Worm (Caenorhabditis elegans) whole organism, late embryonic: Measurements from ENCODE around the gene Y41G9A.6.
A peak's percentile ranks its signal among the peaks of the same experiment; 100 is the strongest.

Source experiments
- C08G9.2 ChIP-seq: sonication (generic microtip); optimal IDR thresholded peaks from 2 replicates; lab custom pipeline; 2016; ENCODE audit warnings: mild to moderate bottlenecking, missing genetic modification characterization, moderate library complexity, missing compliant biosample characterization
- F13H6.1 ChIP-seq: sonication (generic microtip); optimal IDR thresholded peaks from 2 replicates; lab custom pipeline; 2016; ENCODE audit warnings: missing genetic modification characterization, missing compliant biosample characterization
- T23F11.4 ChIP-seq: fragments of 200-800 bp; sonication (Bioruptor generic); optimal IDR thresholded peaks from 2 replicates; lab custom pipeline; 2018; ENCODE audit warnings: mild to moderate bottlenecking, missing genetic modification characterization, missing compliant biosample characterization
- ama-1 ChIP-seq: fragments of 150-350 bp; optimal IDR thresholded peaks from 2 replicates; lab custom pipeline; 2014
- ceh-19 ChIP-seq: fragments of 200-800 bp; sonication (Bioruptor generic); optimal IDR thresholded peaks from 2 replicates; lab custom pipeline; 2018; ENCODE audit warnings: mild to moderate bottlenecking, missing genetic modification characterization, missing compliant biosample characterization
- ceh-2 ChIP-seq: sonication (generic microtip); optimal IDR thresholded peaks from 2 replicates; lab custom pipeline; 2016; ENCODE audit warnings: missing genotype, missing genetic modification characterization, missing compliant biosample characterization
- ceh-31 ChIP-seq: sonication (generic microtip); optimal IDR thresholded peaks from 2 replicates; lab custom pipeline; 2016; ENCODE audit warnings: missing genetic modification characterization, missing compliant biosample characterization
- ceh-34 ChIP-seq: sonication (generic microtip); optimal IDR thresholded peaks from 2 replicates; lab custom pipeline; 2016; ENCODE audit warnings: mild to moderate bottlenecking, missing genetic modification characterization, missing compliant biosample characterization
- ceh-9 ChIP-seq: sonication (generic microtip); optimal IDR thresholded peaks from 2 replicates; lab custom pipeline; 2016; ENCODE audit warnings: mild to moderate bottlenecking, missing genetic modification characterization, inconsistent platforms, missing compliant biosample characterization
- che-1 ChIP-seq: sonication (generic microtip); optimal IDR thresholded peaks from 2 replicates; lab custom pipeline; 2016; ENCODE audit warnings: mild to moderate bottlenecking, missing genetic modification characterization, missing compliant biosample characterization
- dmd-4 ChIP-seq: sonication (generic microtip); optimal IDR thresholded peaks from 2 replicates; lab custom pipeline; 2016; ENCODE audit warnings: borderline replicate concordance, missing genetic modification characterization, missing compliant biosample characterization
- elt-2 ChIP-seq: sonication (generic microtip); optimal IDR thresholded peaks from 2 replicates; lab custom pipeline; 2016; ENCODE audit warnings: missing genetic modification reagents, missing genetic modification characterization, missing compliant biosample characterization
- elt-4 ChIP-seq: sonication (generic microtip); optimal IDR thresholded peaks from 2 replicates; lab custom pipeline; 2016; ENCODE audit warnings: missing genetic modification characterization, missing compliant biosample characterization
- ets-4 ChIP-seq: sonication (generic microtip); optimal IDR thresholded peaks from 2 replicates; lab custom pipeline; 2016; ENCODE audit warnings: missing genetic modification characterization, missing compliant biosample characterization
- eyg-1 ChIP-seq: sonication (generic microtip); optimal IDR thresholded peaks from 2 replicates; lab custom pipeline; 2016; ENCODE audit warnings: missing genotype, missing genetic modification characterization, missing compliant biosample characterization
- fkh-6 ChIP-seq: sonication (generic microtip); optimal IDR thresholded peaks from 2 replicates; lab custom pipeline; 2016; ENCODE audit warnings: missing genetic modification characterization, missing compliant biosample characterization
- gmeb-2 ChIP-seq: sonication (generic microtip); optimal IDR thresholded peaks from 2 replicates; lab custom pipeline; 2016; ENCODE audit warnings: missing genetic modification characterization, inconsistent platforms, missing compliant biosample characterization
- hlh-13 ChIP-seq: fragments of 200-800 bp; sonication (Bioruptor generic); optimal IDR thresholded peaks from 2 replicates; lab custom pipeline; 2018; ENCODE audit warnings: mild to moderate bottlenecking, missing genetic modification characterization, missing compliant biosample characterization
- hlh-30 ChIP-seq: sonication (generic microtip); optimal IDR thresholded peaks from 2 replicates; lab custom pipeline; 2017; ENCODE audit warnings: antibody characterized with exemption, missing genetic modification characterization, missing compliant biosample characterization; ENCODE audit not compliant: insufficient read depth
- hlh-6 ChIP-seq: sonication (generic microtip); optimal IDR thresholded peaks from 2 replicates; lab custom pipeline; 2016; ENCODE audit warnings: missing genotype, missing genetic modification characterization, missing compliant biosample characterization
- lim-6 ChIP-seq: sonication (generic microtip); optimal IDR thresholded peaks from 2 replicates; lab custom pipeline; 2016; ENCODE audit warnings: missing genetic modification characterization, missing compliant biosample characterization
- mec-3 ChIP-seq: sonication (generic microtip); optimal IDR thresholded peaks from 2 replicates; lab custom pipeline; 2016; ENCODE audit warnings: borderline replicate concordance, missing genetic modification characterization, missing compliant biosample characterization
- nhr-232 ChIP-seq: sonication (generic microtip); optimal IDR thresholded peaks from 2 replicates; lab custom pipeline; 2016; ENCODE audit warnings: missing genetic modification characterization, missing compliant biosample characterization
- npax-4 ChIP-seq: sonication (generic microtip); optimal IDR thresholded peaks from 2 replicates; lab custom pipeline; 2016; ENCODE audit warnings: missing genetic modification characterization, missing compliant biosample characterization
- pat-9 ChIP-seq: fragments of 200-800 bp; sonication (Bioruptor generic); optimal IDR thresholded peaks from 2 replicates; lab custom pipeline; 2018; ENCODE audit warnings: mild to moderate bottlenecking, missing genetic modification characterization, moderate library complexity, missing compliant biosample characterization
- pax-1 ChIP-seq: fragments of 150-350 bp; optimal IDR thresholded peaks from 2 replicates; lab custom pipeline; 2014; ENCODE audit warnings: missing biosample characterization, missing genetic modification characterization
- pha-2 ChIP-seq: sonication (generic microtip); optimal IDR thresholded peaks from 2 replicates; lab custom pipeline; 2017; ENCODE audit warnings: mild to moderate bottlenecking, missing genetic modification characterization, missing compliant biosample characterization
- sox-4 ChIP-seq: sonication (generic microtip); optimal IDR thresholded peaks from 2 replicates; lab custom pipeline; 2017; ENCODE audit warnings: mild to moderate bottlenecking, missing genetic modification characterization, inconsistent platforms, missing compliant biosample characterization
- syd-9 ChIP-seq: sonication (generic microtip); optimal IDR thresholded peaks from 2 replicates; lab custom pipeline; 2016; ENCODE audit warnings: mild to moderate bottlenecking, missing genetic modification characterization, moderate library complexity, missing compliant biosample characterization
- ttx-3 ChIP-seq: sonication (generic microtip); optimal IDR thresholded peaks from 2 replicates; lab custom pipeline; 2016; ENCODE audit warnings: missing genetic modification reagents, missing genetic modification characterization, missing compliant biosample characterization
- unc-55 ChIP-seq: sonication (generic microtip); optimal IDR thresholded peaks from 2 replicates; lab custom pipeline; 2017; ENCODE audit warnings: missing biosample characterization, missing genetic modification reagents, missing genetic modification characterization
- zip-5 ChIP-seq: sonication (generic microtip); optimal IDR thresholded peaks from 2 replicates; lab custom pipeline; 2016; ENCODE audit warnings: missing genetic modification characterization, missing compliant biosample characterization
- ztf-16 ChIP-seq: sonication (generic microtip); optimal IDR thresholded peaks from 2 replicates; lab custom pipeline; 2017; ENCODE audit warnings: missing genetic modification characterization, missing compliant biosample characterization

The Y41G9A.6 gene

DNA sequence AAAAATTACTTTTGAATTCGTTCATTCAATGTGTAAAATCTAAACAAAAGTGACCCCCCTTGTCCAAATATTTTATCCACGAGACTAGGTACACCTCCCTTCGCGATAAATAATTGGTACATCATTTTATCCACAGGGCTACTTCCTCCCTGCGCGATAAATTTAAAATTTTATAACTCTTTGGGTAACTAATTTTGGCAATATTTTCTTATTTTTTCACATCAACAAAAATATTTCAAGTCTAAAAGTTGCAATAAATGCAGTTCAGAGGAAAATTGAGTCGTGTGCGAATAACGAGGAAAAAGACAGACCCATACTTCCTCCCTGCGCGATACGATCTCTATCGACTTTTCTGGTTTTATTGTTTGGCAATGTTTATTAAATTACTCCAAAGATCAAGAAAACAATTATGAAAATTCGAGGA is 6.6 kb downstream of the Y41G9A.6 start (continued):
- TF ChIP-seq hlh-6 (tag; lab: Kevin White, UChicago) (peak; percentile 8), pat-9 (tag; lab: Kevin White, UChicago) (peak; percentile 55), dmd-4 (tag; lab: Kevin White, UChicago) (no peak), ceh-2 (tag; lab: Kevin White, UChicago) (peak; percentile 58), ceh-19 (GFP tag; lab: Kevin White, UChicago) (no peak), zip-5 (peak; percentile 59), C08G9.2 (tag; lab: Kevin White, UChicago) (peak; percentile 63), hlh-30 (tag; lab: Kevin White, UChicago) (peak; percentile 58), sox-4 (tag; lab: Kevin White, UChicago) (no peak), eyg-1 (peak; percentile 20), ttx-3 (tag; lab: Kevin White, UChicago) (peak; percentile 57), ceh-34 (tag; lab: Kevin White, UChicago) (peak; percentile 88), ets-4 (tag; lab: Kevin White, UChicago) (peak; percentile 72), nhr-232 (tag; lab: Kevin White, UChicago) (peak; percentile 16), pha-2 (tag; lab: Kevin White, UChicago) (peak; percentile 48), ama-1 (lab: Kevin White, UChicago) (no peak), npax-4 (tag; lab: Kevin White, UChicago) (peak; percentile 5), che-1 (no peak)

DNA sequence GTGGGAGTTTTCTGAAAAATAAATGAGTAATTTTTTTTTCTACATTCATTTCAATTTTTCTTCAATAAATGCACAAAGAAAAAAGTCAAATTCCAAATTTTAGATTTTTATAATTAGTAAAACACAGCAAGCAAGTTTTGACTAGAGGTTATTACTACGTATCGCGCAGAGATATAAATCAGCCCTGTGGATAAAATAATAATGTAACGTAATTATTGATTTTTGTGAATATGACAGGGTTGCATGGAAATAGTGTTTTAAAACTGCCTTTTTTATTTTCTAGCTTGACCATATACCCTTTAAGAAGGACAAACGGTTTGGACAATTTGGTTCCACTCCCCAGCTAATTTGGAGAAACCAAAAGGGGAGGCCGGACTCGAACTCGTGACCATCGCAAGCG is 7.3 kb downstream of the Y41G9A.6 start:
- no peak for TF ChIP-seq elt-4 (tag; lab: Kevin White, UChicago)
- no peak for TF ChIP-seq fkh-6 (tag; lab: Kevin White, UChicago)
- TF ChIP-seq hlh-30 (tag; lab: Kevin White, UChicago): peak; percentile 14

DNA sequence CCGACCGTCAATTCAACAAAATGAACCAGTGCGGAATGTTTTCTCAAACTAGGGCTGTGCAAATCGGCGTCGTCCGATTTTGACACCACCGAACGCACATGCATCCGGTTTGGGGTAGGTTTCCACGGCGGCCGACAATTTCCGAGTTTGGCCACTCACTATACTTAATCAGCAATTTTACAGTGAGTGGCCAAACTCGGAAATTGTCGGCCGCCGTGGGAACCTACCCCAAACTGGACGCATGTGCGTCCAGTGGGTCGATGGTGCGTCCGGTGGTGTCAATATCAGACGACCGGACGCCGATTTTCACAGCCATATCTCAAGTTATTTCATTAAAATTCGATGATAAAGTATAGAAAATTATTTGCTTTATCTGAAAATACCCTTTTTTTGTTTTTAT is 13.5 kb downstream of the Y41G9A.6 start:
- TF ChIP-seq zip-5 (no peak), lim-6 (no peak), T23F11.4 (GFP tag; lab: Kevin White, UChicago) (no peak), hlh-13 (GFP tag; lab: Kevin White, UChicago) (no peak), mec-3 (tag; lab: Kevin White, UChicago) (no peak), syd-9 (tag; lab: Kevin White, UChicago) (no peak), ceh-34 (tag; lab: Kevin White, UChicago) (no peak), npax-4 (tag; lab: Kevin White, UChicago) (no peak), ceh-9 (tag; lab: Kevin White, UChicago) (no peak), elt-2 (tag; lab: Kevin White, UChicago) (no peak), gmeb-2 (no peak), F13H6.1 (tag; lab: Kevin White, UChicago) (no peak), ztf-16 (tag; lab: Kevin White, UChicago) (no peak), ceh-31 (tag; lab: Kevin White, UChicago) (no peak)

DNA sequence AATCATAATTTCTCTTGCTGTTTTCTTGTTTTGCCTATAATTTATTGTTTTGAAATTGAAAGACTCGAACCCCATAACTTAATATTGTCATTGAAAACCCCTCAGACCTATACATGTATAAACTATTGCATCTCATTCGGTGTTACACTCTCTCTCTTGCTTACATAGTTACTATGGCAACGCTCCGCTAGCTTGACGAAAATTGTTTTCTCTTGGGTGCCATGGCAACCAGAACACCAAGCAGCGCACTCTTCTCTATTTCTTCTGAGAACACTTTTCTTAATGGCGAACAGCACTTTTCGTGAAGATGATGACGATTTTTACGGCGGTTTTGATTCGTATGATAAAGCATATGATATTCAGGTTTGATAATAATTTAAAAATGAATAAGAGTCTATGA is 19.6 kb downstream of the Y41G9A.6 start, which contains the start of gene osm-5:
Gene osm-5 (plus strand): TSS at position 268 of the 400 bp plus-strand sequence.
- TF ChIP-seq T23F11.4 (GFP tag; lab: Kevin White, UChicago) (no peak), eyg-1 (no peak)

DNA sequence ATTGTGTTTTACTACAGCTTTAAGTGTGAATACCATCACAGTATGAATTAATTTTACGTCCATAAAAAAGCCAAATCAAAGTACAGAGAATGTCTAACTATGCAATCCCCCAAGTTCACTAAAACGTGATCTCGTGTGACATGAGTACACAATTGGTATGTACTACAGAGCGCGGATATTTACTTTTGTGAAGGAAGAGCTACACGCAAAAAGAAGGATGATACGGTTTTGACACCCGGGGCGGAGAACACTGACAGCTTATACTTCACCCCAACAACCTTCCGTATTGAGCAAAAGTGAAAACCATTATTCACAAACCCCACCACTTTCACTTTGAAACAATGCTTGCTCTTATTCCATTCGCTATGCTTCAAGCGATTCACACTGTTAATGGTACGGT is 21.9 kb downstream of the Y41G9A.6 start, which contains the start of gene nspg-5:
Gene nspg-5 (plus strand): TSS at position 301 of the 400 bp plus-strand sequence.
- TF ChIP-seq pax-1 (tag; lab: Kevin White, UChicago): peak; percentile 2
- no peak for TF ChIP-seq unc-55 (GFP tag; lab: Kevin White, UChicago)
- TF ChIP-seq, all 69 proteins: peak for 1
